Worm (Caenorhabditis elegans) whole organism, dauer: ENCODE results near the gene K06A9.1.

ENCODE experiments used
- unc-62 ChIP-seq: sonication (generic microtip); optimal IDR thresholded peaks from 2 replicates; lab custom pipeline; 2017; ENCODE audit warnings: missing biosample characterization, missing genetic modification reagents, missing genetic modification characterization

The K06A9.1 gene

ce11 chrX:1546878-1547555 is at the start of gene K06A9.1:
TSS of gene K06A9.1 (plus strand) at chrX:1547505.
- no peak for TF ChIP-seq unc-62 (GFP tag; lab: Kevin White, UChicago)

- no peak for TF ChIP-seq unc-62 (GFP tag; lab: Kevin White, UChicago)
These were observed 49.7 kb upstream of the K06A9.1 start, which contains the start of gene F09E10.6 for ce11 chrX:1497581-1497980. TSS of gene F09E10.6 (minus strand) at chrX:1497681.

- TF ChIP-seq unc-62 (GFP tag; lab: Kevin White, UChicago): no peak
These were observed 47.8 kb upstream of the K06A9.1 start for ce11 chrX:1499499-1499898.

ce11 chrX:1501752-1502151 is 45.6 kb upstream of the K06A9.1 start, which contains the start of gene F09E10.7:
TSS of gene F09E10.7 (minus strand) at chrX:1501852.
- no peak for TF ChIP-seq unc-62 (GFP tag; lab: Kevin White, UChicago)

ce11 chrX:1502490-1502889 is 44.8 kb upstream of the K06A9.1 start, which contains the start of gene F09E10.1:
TSS of gene F09E10.1 (plus strand) at chrX:1502790.
- no peak for TF ChIP-seq unc-62 (GFP tag; lab: Kevin White, UChicago)

- no peak for TF ChIP-seq unc-62 (GFP tag; lab: Kevin White, UChicago)
These were observed 44.4 kb upstream of the K06A9.1 start for ce11 chrX:1502914-1503313.

- no peak for TF ChIP-seq unc-62 (GFP tag; lab: Kevin White, UChicago)
These were observed 43.4 kb upstream of the K06A9.1 start for ce11 chrX:1503698-1504501.

ce11 chrX:1504529-1505080 is 42.7 kb upstream of the K06A9.1 start:
- no peak for TF ChIP-seq unc-62 (GFP tag; lab: Kevin White, UChicago)

- TF ChIP-seq unc-62 (GFP tag; lab: Kevin White, UChicago): no peak
These were observed 35.0 kb upstream of the K06A9.1 start for ce11 chrX:1512307-1512706.

- no peak for TF ChIP-seq unc-62 (GFP tag; lab: Kevin White, UChicago)
These were observed 34.2 kb upstream of the K06A9.1 start for ce11 chrX:1513153-1513552.

- no peak for TF ChIP-seq unc-62 (GFP tag; lab: Kevin White, UChicago)
These were observed 30.7 kb upstream of the K06A9.1 start for ce11 chrX:1516574-1516973.

ce11 chrX:1517519-1517918 is 29.8 kb upstream of the K06A9.1 start:
- no peak for TF ChIP-seq unc-62 (GFP tag; lab: Kevin White, UChicago)

ce11 chrX:1521387-1521786 is 25.9 kb upstream of the K06A9.1 start, which contains the start of gene toca-1:
TSS of gene toca-1 (minus strand) at chrX:1521487.
- no peak for TF ChIP-seq unc-62 (GFP tag; lab: Kevin White, UChicago)

- TF ChIP-seq unc-62 (GFP tag; lab: Kevin White, UChicago): no peak
These were observed 25.2 kb upstream of the K06A9.1 start for ce11 chrX:1522068-1522467.

- TF ChIP-seq unc-62 (GFP tag; lab: Kevin White, UChicago): no peak
These were observed 24.0 kb upstream of the K06A9.1 start for ce11 chrX:1523272-1523671.

- no peak for TF ChIP-seq unc-62 (GFP tag; lab: Kevin White, UChicago)
These were observed 22.7 kb upstream of the K06A9.1 start for ce11 chrX:1524559-1524958.
